Worm (Caenorhabditis elegans) whole organism, L1 larva: ENCODE data around the gene R13H9.6.
"Not testable (repeated sequence)": the region's sequence is repeated elsewhere in the genome, so short reads cannot be mapped to it uniquely, and the experiment has no call there.

Experiments used
- ceh-82 ChIP-seq, 3 experiments: fragments of 150-350 bp in 1 of 3; sonication (generic microtip) in 2 of 3; optimal IDR thresholded peaks; 2 replicates each; lab custom pipeline; 2014 to 2017; ENCODE audit warnings: missing biosample characterization in 3 of 3, missing genetic modification characterization in 3 of 3
- dpl-1 ChIP-seq, 3 experiments: fragments of 150-350 bp in 2 of 3; sonication (generic microtip) in 1 of 3; optimal IDR thresholded peaks; 2 replicates each; lab custom pipeline; 2014 to 2017; ENCODE audit warnings: missing biosample characterization in 3 of 3, missing genetic modification characterization in 3 of 3, missing genetic modification reagents in 3 of 3
- efl-1 ChIP-seq, 4 experiments: fragments of 150-350 bp; optimal IDR thresholded peaks in 3 of 4; peaks in 1 of 4; 1 replicate in 1 of 4; 2 replicates in 3 of 4; lab custom pipeline; 2014; ENCODE audit warnings: missing biosample characterization in 2 of 4, missing genetic modification characterization in 2 of 4, missing genetic modification reagents in 2 of 4
- egl-27 ChIP-seq, 2 experiments: fragments of 150-350 bp in 1 of 2; sonication (generic microtip); optimal IDR thresholded peaks; 3 replicates each; lab custom pipeline; 2017 to 2018; ENCODE audit warnings: missing biosample characterization in 2 of 2, missing genetic modification characterization in 2 of 2, missing genetic modification reagents in 2 of 2
- fos-1 ChIP-seq: fragments of 150-350 bp; optimal IDR thresholded peaks from 2 replicates; lab custom pipeline; 2014; ENCODE audit warnings: missing biosample characterization, missing genetic modification characterization
- lin-39 ChIP-seq: fragments of 150-350 bp; optimal IDR thresholded peaks from 2 replicates; lab custom pipeline; 2014; ENCODE audit warnings: missing biosample characterization, missing genetic modification reagents, missing genetic modification characterization
- lir-3 ChIP-seq: sonication (generic microtip); optimal IDR thresholded peaks from 2 replicates; lab custom pipeline; 2016; ENCODE audit warnings: mild to moderate bottlenecking, missing genetic modification characterization, moderate library complexity, missing compliant biosample characterization; ENCODE audit not compliant: poor library complexity
- lsy-2 ChIP-seq, 2 experiments: fragments of 150-350 bp; optimal IDR thresholded peaks; 2 replicates each; lab custom pipeline; 2014; ENCODE audit warnings: missing biosample characterization in 2 of 2, missing genetic modification characterization in 2 of 2
- nhr-11 ChIP-seq: fragments of 150-350 bp; optimal IDR thresholded peaks from 2 replicates; lab custom pipeline; 2014; ENCODE audit warnings: missing biosample characterization, missing genetic modification characterization
- nhr-237 ChIP-seq: fragments of 150-350 bp; optimal IDR thresholded peaks from 2 replicates; lab custom pipeline; 2014; ENCODE audit warnings: missing biosample characterization, missing genetic modification characterization
- pqm-1 ChIP-seq: sonication (generic microtip); optimal IDR thresholded peaks from 3 replicates; lab custom pipeline; 2017; ENCODE audit warnings: missing biosample characterization, missing genetic modification characterization
- snpc-4 ChIP-seq: fragments of 150-350 bp; optimal IDR thresholded peaks from 2 replicates; lab custom pipeline; 2014; ENCODE audit warnings: missing biosample characterization, missing genetic modification characterization
- xbp-1 ChIP-seq: sonication (generic microtip); optimal IDR thresholded peaks from 2 replicates; lab custom pipeline; 2016; ENCODE audit warnings: missing genetic modification characterization, missing compliant biosample characterization
- zag-1 ChIP-seq: fragments of 150-350 bp; optimal IDR thresholded peaks from 2 replicates; lab custom pipeline; 2014; ENCODE audit warnings: missing biosample characterization, missing genetic modification characterization

- not testable (repeated sequence) for TF ChIP-seq lir-3 (tag; lab: Kevin White, UChicago); egl-27 (tag; optimal IDR thresholded peaks at IDR 0.05; lab: Kevin White, UChicago); nhr-11; ceh-82 (tag; optimal IDR thresholded peaks at IDR 0.05; lab: Kevin White, UChicago); pqm-1 (tag; lab: Kevin White, UChicago); lin-39 (tag; lab: Kevin White, UChicago); zag-1 (tag; lab: Kevin White, UChicago); snpc-4 (tag; lab: Kevin White, UChicago); dpl-1 (GFP tag; optimal IDR thresholded peaks at IDR 0.05; lab: Kevin White, UChicago); fos-1 (tag; lab: Kevin White, UChicago); lsy-2 (tag; optimal IDR thresholded peaks at IDR 0.05; lab: Kevin White, UChicago); nhr-237 (tag; lab: Kevin White, UChicago); efl-1 (optimal IDR thresholded peaks at IDR 0.05; lab: Kevin White, UChicago); efl-1 (GFP tag; optimal IDR thresholded peaks at IDR 0.05 in 1 of 2; lab: Kevin White, UChicago); xbp-1 (tag; lab: Kevin White, UChicago)
These were observed at the start of gene R13H9.6, which contains the start of gene rmd-6 for ce11 chrIV:5068541-5068940.
